Fruit fly (Drosophila melanogaster) whole organism, embryonic: ENCODE results near the gene lobo.
A peak's percentile ranks its signal among the peaks of the same experiment; 100 is the strongest.

Experiments used
- Antp ChIP-seq: fragments of 200-800 bp; sonication (Bioruptor generic); optimal IDR thresholded peaks from 3 replicates; lab custom pipeline; 2016; ENCODE audit warnings: missing biosample characterization, missing genetic modification characterization
- CG10543 ChIP-seq: fragments of 200-800 bp; sonication (Bioruptor generic); optimal IDR thresholded peaks from 3 replicates; lab custom pipeline; 2017; ENCODE audit warnings: missing biosample characterization, mild to moderate bottlenecking, missing genetic modification characterization, moderate library complexity
- CG12769 ChIP-seq: fragments of 200-800 bp; sonication (Bioruptor generic); optimal IDR thresholded peaks from 2 replicates; lab custom pipeline; 2019; ENCODE audit warnings: missing biosample characterization, mild to moderate bottlenecking, missing genetic modification characterization, moderate library complexity
- CG13287 ChIP-seq: fragments of 200-800 bp; sonication (Bioruptor generic); IDR thresholded peaks from 2 replicates; pipeline ENCODE4 v1.3.6; 2022; ENCODE audit warnings: missing biosample characterization, missing genetic modification characterization; ENCODE audit not compliant: partially characterized antibody
- CG13894 ChIP-seq: fragments of 200-800 bp; sonication (Bioruptor generic); optimal IDR thresholded peaks from 3 replicates; lab custom pipeline; 2018; ENCODE audit warnings: missing biosample characterization, mild to moderate bottlenecking, missing genetic modification characterization, moderate library complexity
- CG15514 ChIP-seq: fragments of 200-800 bp; sonication (Bioruptor generic); optimal IDR thresholded peaks from 3 replicates; lab custom pipeline; 2017; ENCODE audit warnings: missing biosample characterization, missing genetic modification characterization, mild to moderate bottlenecking, moderate library complexity, missing genetic modification reagents
- CG34376 ChIP-seq: fragments of 200-800 bp; sonication (Bioruptor generic); optimal IDR thresholded peaks from 2 replicates; lab custom pipeline; 2018; ENCODE audit warnings: missing biosample characterization, mild to moderate bottlenecking, missing genetic modification characterization
- D ChIP-seq, 2 experiments: fragments of 200-800 bp in 1 of 2; fragments of >200 bp in 1 of 2; sonication (Bioruptor generic) in 1 of 2; optimal IDR thresholded peaks; 2 replicates in 1 of 2; 3 replicates in 1 of 2; lab custom pipeline; 2017; ENCODE audit warnings: mild to moderate bottlenecking in 1 of 2, missing biosample characterization in 1 of 2, missing genetic modification characterization in 1 of 2, missing genetic modification reagents in 1 of 2
- Doc3 ChIP-seq: fragments of 200-800 bp; sonication (Bioruptor generic); IDR thresholded peaks from 3 replicates; pipeline ENCODE4 v1.3.6; 2022; ENCODE audit warnings: missing biosample characterization, missing genetic modification characterization; ENCODE audit not compliant: partially characterized antibody
- E2f1 ChIP-seq: fragments of 200-800 bp; sonication (Bioruptor generic); IDR thresholded peaks from 2 replicates; pipeline ENCODE4 v1.3.6; 2022; ENCODE audit warnings: missing biosample characterization, missing genetic modification characterization
- ERR ChIP-seq: fragments of 200-800 bp; sonication (Bioruptor generic); optimal IDR thresholded peaks from 2 replicates; lab custom pipeline; 2016; ENCODE audit warnings: missing biosample characterization, missing genetic modification characterization
- Eip74EF ChIP-seq, 2 experiments: fragments of 200-800 bp in 1 of 2; fragments of >200 bp in 1 of 2; sonication (Bioruptor generic) in 1 of 2; optimal IDR thresholded peaks; 2 replicates each; lab custom pipeline; 2017 to 2019; ENCODE audit warnings: missing biosample characterization in 2 of 2, missing genetic modification characterization in 2 of 2, mild to moderate bottlenecking in 1 of 2, moderate library complexity in 1 of 2
- Med ChIP-seq: fragments of 200-800 bp; sonication (Bioruptor generic); peaks from one replicate; lab custom pipeline; 2016; ENCODE audit warnings: missing biosample characterization, missing genetic modification characterization, mild to moderate bottlenecking, inconsistent platforms, moderate library complexity
- Mrtf ChIP-seq: fragments of 200-800 bp; sonication (Bioruptor generic); IDR thresholded peaks from 3 replicates; pipeline ENCODE4 v1.3.6; 2022; ENCODE audit warnings: missing biosample characterization, missing genetic modification characterization
- NFAT ChIP-seq: fragments of 200-800 bp; sonication (Bioruptor generic); IDR thresholded peaks from 2 replicates; pipeline ENCODE4 v1.3.6; 2022; ENCODE audit warnings: missing biosample characterization, missing genetic modification characterization
- Ssrp ChIP-seq: fragments of 200-800 bp; sonication (Bioruptor generic); optimal IDR thresholded peaks from 2 replicates; lab custom pipeline; 2018; ENCODE audit warnings: missing biosample characterization, mild to moderate bottlenecking, missing genetic modification characterization, moderate library complexity
- Trl ChIP-seq, 3 experiments: fragments of >200 bp in 2 of 3; fragments of 200-800 bp in 1 of 3; sonication (Bioruptor generic) in 1 of 3; optimal IDR thresholded peaks; 2 replicates in 1 of 3; 3 replicates in 2 of 3; lab custom pipeline; 2016 to 2017; ENCODE audit warnings: missing biosample characterization in 1 of 3, missing genetic modification characterization in 1 of 3
- Vsx1 ChIP-seq: fragments of 200-800 bp; sonication (Bioruptor generic); optimal IDR thresholded peaks from 2 replicates; lab custom pipeline; 2017; ENCODE audit warnings: missing biosample characterization, mild to moderate bottlenecking, missing genetic modification characterization, missing genetic modification reagents
- abd-A ChIP-seq: fragments of 200-800 bp; sonication (Bioruptor generic); optimal IDR thresholded peaks from 3 replicates; lab custom pipeline; 2019; ENCODE audit warnings: missing biosample characterization, mild to moderate bottlenecking, missing genetic modification characterization, moderate library complexity
- amos ChIP-seq: fragments of 200-800 bp; sonication (Bioruptor generic); IDR thresholded peaks from 2 replicates; pipeline ENCODE4 v1.3.6; 2022; ENCODE audit warnings: missing biosample characterization, missing genetic modification characterization; ENCODE audit not compliant: partially characterized antibody
- ash1 ChIP-seq: fragments of 200-800 bp; sonication (Bioruptor generic); optimal IDR thresholded peaks from 2 replicates; lab custom pipeline; 2018; ENCODE audit warnings: missing biosample characterization, mild to moderate bottlenecking, missing genetic modification characterization
- btn ChIP-seq: fragments of 200-800 bp; sonication (Bioruptor generic); optimal IDR thresholded peaks from 2 replicates; lab custom pipeline; 2016; ENCODE audit warnings: missing biosample characterization, missing genetic modification characterization
- cg ChIP-seq: fragments of 200-800 bp; sonication (Bioruptor generic); optimal IDR thresholded peaks from 3 replicates; lab custom pipeline; 2019; ENCODE audit warnings: missing biosample characterization, mild to moderate bottlenecking, missing genetic modification characterization, moderate library complexity
- chinmo ChIP-seq: fragments of 200-800 bp; sonication (Bioruptor generic); IDR thresholded peaks from 4 replicates; pipeline ENCODE4 v1.3.6; 2022; ENCODE audit warnings: missing biosample characterization, missing genetic modification characterization; ENCODE audit not compliant: partially characterized antibody
- corto ChIP-seq: fragments of 200-800 bp; sonication (Bioruptor generic); optimal IDR thresholded peaks from 2 replicates; lab custom pipeline; 2016; ENCODE audit warnings: missing biosample characterization, mild to moderate bottlenecking, missing genetic modification characterization, moderate library complexity
- dan ChIP-seq: fragments of 200-800 bp; sonication (Bioruptor generic); IDR thresholded peaks from 2 replicates; pipeline ENCODE4 v1.3.6; 2022; ENCODE audit warnings: missing biosample characterization, missing genetic modification characterization
- ems ChIP-seq: fragments of 200-800 bp; sonication (Bioruptor generic); optimal IDR thresholded peaks from 3 replicates; lab custom pipeline; 2016; ENCODE audit warnings: missing biosample characterization, missing genetic modification characterization
- ftz-f1 ChIP-seq: fragments of 200-800 bp; sonication (Bioruptor generic); optimal IDR thresholded peaks from 2 replicates; lab custom pipeline; 2016; ENCODE audit warnings: missing biosample characterization, missing genetic modification characterization
- grau ChIP-seq: fragments of 200-800 bp; optimal IDR thresholded peaks from 3 replicates; lab custom pipeline; 2019; ENCODE audit warnings: missing biosample characterization, mild to moderate bottlenecking, missing genetic modification characterization, moderate library complexity
- hkb ChIP-seq, 2 experiments: fragments of 200-800 bp in 1 of 2; fragments of >200 bp in 1 of 2; sonication (Bioruptor generic) in 1 of 2; IDR thresholded peaks in 1 of 2; optimal IDR thresholded peaks in 1 of 2; 2 replicates each; pipeline versions ENCODE4 v1.3.6 to Lab custom; 2017 to 2022; ENCODE audit warnings: missing biosample characterization in 1 of 2, missing genetic modification characterization in 1 of 2
- lbe ChIP-seq: fragments of 200-800 bp; sonication (Bioruptor generic); optimal IDR thresholded peaks from 2 replicates; lab custom pipeline; 2016; ENCODE audit warnings: missing biosample characterization, mild to moderate bottlenecking, missing genetic modification characterization
- mirr ChIP-seq: fragments of 200-800 bp; sonication (Bioruptor generic); optimal IDR thresholded peaks from 3 replicates; lab custom pipeline; 2018; ENCODE audit warnings: missing biosample characterization, mild to moderate bottlenecking, missing genetic modification characterization
- nmo ChIP-seq: fragments of 200-800 bp; sonication (Bioruptor generic); optimal IDR thresholded peaks from 2 replicates; lab custom pipeline; 2018; ENCODE audit warnings: missing biosample characterization, mild to moderate bottlenecking, missing genetic modification characterization, moderate library complexity
- nom ChIP-seq: fragments of 200-800 bp; sonication (Bioruptor generic); optimal IDR thresholded peaks from 2 replicates; lab custom pipeline; 2017; ENCODE audit warnings: missing biosample characterization, missing genetic modification characterization, mild to moderate bottlenecking, moderate library complexity, missing genetic modification reagents
- pros ChIP-seq: fragments of 200-800 bp; sonication (Bioruptor generic); optimal IDR thresholded peaks from 3 replicates; lab custom pipeline; 2019; ENCODE audit warnings: missing biosample characterization, mild to moderate bottlenecking, missing genetic modification characterization, moderate library complexity
- sd ChIP-seq: fragments of 200-800 bp; sonication (Bioruptor generic); optimal IDR thresholded peaks from 3 replicates; lab custom pipeline; 2018; ENCODE audit warnings: missing biosample characterization, mild to moderate bottlenecking, missing genetic modification characterization, moderate library complexity
- ssp ChIP-seq: fragments of 200-800 bp; sonication (Bioruptor generic); IDR thresholded peaks from 2 replicates; pipeline ENCODE4 v1.3.6; 2022; ENCODE audit warnings: missing biosample characterization, missing genetic modification characterization
- tin ChIP-seq: fragments of 200-800 bp; sonication (Bioruptor generic); optimal IDR thresholded peaks from 3 replicates; lab custom pipeline; 2016; ENCODE audit warnings: missing biosample characterization, missing genetic modification characterization
- toy ChIP-seq: fragments of 200-800 bp; sonication (Bioruptor generic); IDR thresholded peaks from 2 replicates; pipeline ENCODE4 v1.3.6; 2022; ENCODE audit warnings: missing biosample characterization, missing genetic modification characterization
- twi ChIP-seq: fragments of 200-800 bp; optimal IDR thresholded peaks from 2 replicates; lab custom pipeline; 2019; ENCODE audit warnings: missing biosample characterization, mild to moderate bottlenecking, missing genetic modification characterization, moderate library complexity
- vvl ChIP-seq: fragments of 200-800 bp; sonication (Bioruptor generic); IDR thresholded peaks from 2 replicates; pipeline ENCODE4 v1.3.6; 2022; ENCODE audit warnings: missing biosample characterization, missing genetic modification characterization
- wor ChIP-seq: fragments of 200-800 bp; sonication (Bioruptor generic); IDR thresholded peaks from 2 replicates; pipeline ENCODE4 v1.3.6; 2022; ENCODE audit warnings: missing biosample characterization, missing genetic modification characterization
- zen ChIP-seq: fragments of 200-800 bp; sonication (Bioruptor generic); optimal IDR thresholded peaks from 3 replicates; lab custom pipeline; 2018; ENCODE audit warnings: missing biosample characterization, mild to moderate bottlenecking, missing genetic modification characterization, moderate library complexity

Gene lobo

dm6 chr3R:25207405-25208003 lies 13.9 kb upstream of the lobo start (continued):
- TF ChIP-seq nmo (GFP tag; lab: Kevin White, UChicago) (peak; percentile 83), NFAT (GFP tag; lab: Robert Waterston, UW) (no peak), CG34376 (GFP tag; lab: Kevin White, UChicago) (peak; percentile 5), Antp (peak; percentile 23), ems (GFP tag; lab: Kevin White, UChicago) (peak; percentile 43), ssp (GFP tag; lab: Robert Waterston, UW) (peak; percentile 23; the same call in 1 of the 2 replicates)

DNA sequence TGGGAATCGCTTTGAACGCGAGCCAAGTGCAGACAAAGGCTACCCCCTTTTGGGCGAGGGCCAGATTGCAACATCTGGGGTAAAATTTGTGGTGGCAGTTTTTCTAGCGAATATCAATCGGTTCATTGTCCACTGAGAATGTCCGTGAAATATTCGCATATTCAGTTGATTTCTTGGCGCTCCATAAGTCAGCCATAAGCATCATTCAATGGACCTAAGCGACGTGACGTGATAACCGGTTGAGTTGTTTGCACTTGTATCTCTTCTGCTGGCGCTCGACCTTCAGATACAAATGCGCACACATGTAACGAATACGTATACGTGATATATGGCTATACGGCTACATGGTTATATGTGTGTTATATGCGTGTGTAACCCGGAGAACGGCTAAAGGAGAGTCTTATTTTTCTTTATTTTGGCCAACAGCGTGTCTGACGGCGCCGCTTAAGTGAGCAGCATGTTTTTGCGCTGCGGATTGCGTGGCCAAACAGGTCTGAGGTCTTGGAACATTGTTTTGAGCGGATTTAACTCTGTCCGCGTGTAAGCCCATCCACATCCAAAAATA lies 11.9 kb upstream of the lobo start:
- peak; percentile 37 for TF ChIP-seq CG12769 (tag; lab: Kevin White, UChicago)
- peak; percentile 24; the same call in 1 of the 2 replicates for TF ChIP-seq CG13287 (GFP tag; lab: Robert Waterston, UW)
- peak; percentile 73 for TF ChIP-seq ftz-f1 (GFP tag; lab: Kevin White, UChicago)
- TF ChIP-seq lbe (GFP tag; lab: Kevin White, UChicago), result peak; percentile 45
- TF ChIP-seq vvl, result 0 out of 2 replicates have a peak, but pooled peaks have one; percentile 6
- TF ChIP-seq CG10543, result peak; percentile 63
- TF ChIP-seq D (optimal IDR thresholded peaks at IDR 0.05; lab: Kevin White, UChicago), result no peak
- no peak for TF ChIP-seq D (GFP tag; optimal IDR thresholded peaks at IDR 0.05; lab: Kevin White, UChicago)
- TF ChIP-seq pros (GFP tag; lab: Kevin White, UChicago), result peak; percentile 2
- TF ChIP-seq E2f1 (GFP tag; lab: Robert Waterston, UW), result no peak
- TF ChIP-seq Ssrp (tag; lab: Kevin White, UChicago), result no peak
- TF ChIP-seq amos (GFP tag; lab: Robert Waterston, UW), result 0 out of 2 replicates have a peak, but pooled peaks have one; percentile 13
- TF ChIP-seq Eip74EF (GFP tag; optimal IDR thresholded peaks at IDR 0.05; lab: Kevin White, UChicago), result peak in 1 of 2 experiments; percentile 38
- peak; percentile 82 for TF ChIP-seq CG13894 (tag; lab: Kevin White, UChicago)
- peak; percentile 62 for TF ChIP-seq mirr
- TF ChIP-seq Med (GFP tag; lab: Kevin White, UChicago), result peak; percentile 68
- no peak for TF ChIP-seq hkb (optimal IDR thresholded peaks at IDR 0.05; lab: Kevin White, UChicago)
- 0 out of 2 replicates have a peak, but pooled peaks have one; percentile 17 for TF ChIP-seq hkb (GFP tag; IDR thresholded peaks at IDR 0.05; lab: Robert Waterston, UW)
- TF ChIP-seq ash1 (GFP tag; lab: Kevin White, UChicago), result no peak
- peak; percentile 62 for TF ChIP-seq abd-A
- no peak for TF ChIP-seq corto
- no peak for TF ChIP-seq btn (GFP tag; lab: Kevin White, UChicago)
- peak; percentile 7 for TF ChIP-seq nom (GFP tag; lab: Kevin White, UChicago)
- TF ChIP-seq chinmo (GFP tag; lab: Robert Waterston, UW), result peak; percentile 88; the same call in 2 of the 4 replicates
- TF ChIP-seq sd (tag; lab: Kevin White, UChicago), result peak; percentile 38
- peak; percentile 66 for TF ChIP-seq cg

DNA sequence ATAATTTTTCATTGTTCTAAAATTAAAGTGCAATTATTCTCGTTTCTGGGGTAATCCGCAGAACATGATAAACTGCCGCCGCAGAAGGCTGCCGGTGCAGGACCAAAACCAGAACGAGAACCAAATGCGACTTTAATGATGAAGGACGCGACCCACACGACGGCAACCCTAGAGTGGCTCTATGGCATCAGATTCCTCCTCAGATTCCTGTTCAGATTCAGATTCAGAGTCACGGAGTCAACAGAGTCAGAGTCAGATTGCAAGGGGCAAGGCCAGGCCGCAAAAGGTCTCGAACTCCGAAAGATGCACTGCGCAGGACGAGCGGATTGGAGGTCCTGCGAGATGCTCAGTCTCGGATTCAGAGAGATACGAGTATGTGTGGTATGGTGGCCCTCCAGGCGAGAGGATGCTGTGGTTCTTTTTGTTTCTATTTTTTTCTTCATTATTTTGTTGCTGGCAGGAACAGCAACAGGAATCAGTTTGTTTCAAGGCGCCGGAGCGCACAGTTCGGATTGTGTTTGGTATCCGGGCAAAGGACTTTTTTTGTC lies 5.8 kb upstream of the lobo start, which contains the start of gene CG13654:
CG13654 (plus strand) TSS at position 498 of the 548 bp plus-strand sequence.
- TF ChIP-seq NFAT (GFP tag; lab: Robert Waterston, UW) (no peak), ERR (no peak), twi (tag; lab: Kevin White, UChicago) (no peak), zen (tag; lab: Kevin White, UChicago) (peak; percentile 41), CG13894 (tag; lab: Kevin White, UChicago) (peak; percentile 91), Mrtf (GFP tag; lab: Robert Waterston, UW) (no peak), toy (GFP tag; lab: Robert Waterston, UW) (no peak), tin (GFP tag; lab: Kevin White, UChicago) (no peak), wor (no peak), CG15514 (GFP tag; lab: Kevin White, UChicago) (peak; percentile 23), grau (no peak), Trl (optimal IDR thresholded peaks at IDR 0.05; lab: Kevin White, UChicago) (peak in 1 of 2 experiments; percentile 27), Trl (GFP tag; optimal IDR thresholded peaks at IDR 0.05; lab: Kevin White, UChicago) (no peak), Doc3 (GFP tag; lab: Robert Waterston, UW) (no peak), Vsx1 (GFP tag; lab: Kevin White, UChicago) (no peak), dan (GFP tag; lab: Robert Waterston, UW) (0 out of 2 replicates have a peak, but pooled peaks have one; percentile 11)
